Worm (Caenorhabditis elegans): Measurements from ENCODE around the gene T14A8.2.

ce11 chrIV:7775725-7776124 is 46.7 kb downstream of the T14A8.2 start, which contains the start of gene swd-2.1:
- TF ChIP-seq lin-13 (tag; optimal IDR thresholded peaks at IDR 0.05) (no peak), pha-4 (tag; optimal IDR thresholded peaks at IDR 0.05) (no peak), unc-62 (GFP tag; optimal IDR thresholded peaks at IDR 0.05) (no peak), lsy-2 (tag; optimal IDR thresholded peaks at IDR 0.05) (no peak), nhr-2 (tag; optimal IDR thresholded peaks at IDR 0.05) (no peak), hlh-1 (tag; optimal IDR thresholded peaks at IDR 0.05) (no peak), snpc-4 (tag; optimal IDR thresholded peaks at IDR 0.05) (no peak), bed-3 (GFP tag; optimal IDR thresholded peaks at IDR 0.05) (no peak), ces-1 (GFP tag; optimal IDR thresholded peaks at IDR 0.05) (no peak), ceh-39 (tag; optimal IDR thresholded peaks at IDR 0.05) (no peak)
